Fruit fly (Drosophila melanogaster): Measurements from ENCODE around the gene Hinfp.

DNA sequence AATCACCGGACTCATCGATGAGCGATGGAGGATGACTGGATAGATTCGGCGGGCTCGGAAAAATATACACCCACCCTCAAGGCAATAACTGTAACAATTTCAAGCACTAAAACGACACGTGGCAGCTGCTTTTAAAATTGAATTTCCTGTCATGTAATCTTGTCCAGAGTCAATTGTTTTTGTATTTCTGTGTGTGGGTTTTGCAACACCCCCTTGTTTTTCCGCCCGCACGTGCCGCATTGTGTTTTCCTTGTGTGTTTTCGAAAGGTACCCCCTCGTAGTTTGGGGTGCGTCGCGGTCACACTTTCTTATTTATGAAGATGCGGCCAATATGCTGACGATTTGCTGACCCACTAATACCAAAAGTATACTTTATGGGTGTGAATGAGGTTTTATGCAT, 23.4 kb upstream of the Hinfp start:
- TF ChIP-seq eg (GFP tag; IDR thresholded peaks at IDR 0.05) (no peak), Ets96B (tag; optimal IDR thresholded peaks at IDR 0.05) (no peak), fd85E (GFP tag; optimal IDR thresholded peaks at IDR 0.05) (no peak), Hr39 (GFP tag; optimal IDR thresholded peaks at IDR 0.05) (no peak), Sox14 (GFP tag; optimal IDR thresholded peaks at IDR 0.05) (no peak), lz (GFP tag; optimal IDR thresholded peaks at IDR 0.05) (no peak), Blimp-1 (GFP tag; optimal IDR thresholded peaks at IDR 0.05) (no peak), cyc (GFP tag; optimal IDR thresholded peaks at IDR 0.05) (no peak), Hr4 (GFP tag; optimal IDR thresholded peaks at IDR 0.05) (no peak), Ets21C (GFP tag; optimal IDR thresholded peaks at IDR 0.05) (no peak), Gug (GFP tag; IDR thresholded peaks at IDR 0.05) (no peak), CG15336 (GFP tag; IDR thresholded peaks at IDR 0.05) (no peak)

Data from whole organism, prepupa.